Fruit fly (Drosophila melanogaster): ENCODE results near the gene mtgo.

Gene mtgo

dm6 chr2L:16523091-16523490, 21.7 kb upstream of the mtgo start (continued):
- no peak for TF ChIP-seq MESR4 (GFP tag; optimal IDR thresholded peaks at IDR 0.05)
- no peak for TF ChIP-seq H2.0 (GFP tag; IDR thresholded peaks at IDR 0.05)
- TF ChIP-seq CG8359 (GFP tag; optimal IDR thresholded peaks at IDR 0.05; ENCODE audit: borderline replicate concordance): peak; percentile 8
- TF ChIP-seq CG8089 (GFP tag; optimal IDR thresholded peaks at IDR 0.05): no peak
- TF ChIP-seq Bdp1 (GFP tag; optimal IDR thresholded peaks at IDR 0.05): no peak
- no peak for TF ChIP-seq az2 (GFP tag; optimal IDR thresholded peaks at IDR 0.05)
- TF ChIP-seq CG32532 (GFP tag; IDR thresholded peaks at IDR 0.05): no peak
- TF ChIP-seq Nf-YA (GFP tag; IDR thresholded peaks at IDR 0.05): no peak
- TF ChIP-seq CG11696 (GFP tag; IDR thresholded peaks at IDR 0.05): no peak
- TF ChIP-seq CG13123 (GFP tag; optimal IDR thresholded peaks at IDR 0.05): no peak
- no peak for TF ChIP-seq aop (GFP tag; IDR thresholded peaks at IDR 0.05)
- no peak for TF ChIP-seq dati (GFP tag; IDR thresholded peaks at IDR 0.05)
- TF ChIP-seq CG12104 (GFP tag; optimal IDR thresholded peaks at IDR 0.05): no peak
- TF ChIP-seq CG10321 (GFP tag; IDR thresholded peaks at IDR 0.05): no peak
- no peak for TF ChIP-seq chif (GFP tag; optimal IDR thresholded peaks at IDR 0.05)
- no peak for TF ChIP-seq sc (optimal IDR thresholded peaks at IDR 0.05)
- no peak for TF ChIP-seq sc (GFP tag; optimal IDR thresholded peaks at IDR 0.05)
- TF ChIP-seq Bgb (GFP tag; IDR thresholded peaks at IDR 0.05; ENCODE audit: partially characterized antibody): no peak
- no peak for TF ChIP-seq CG18262 (tag; optimal IDR thresholded peaks at IDR 0.05)
- TF ChIP-seq CG9609 (GFP tag; optimal IDR thresholded peaks at IDR 0.05): no peak
- TF ChIP-seq CG31365 (tag; optimal IDR thresholded peaks at IDR 0.05): no peak
- no peak for TF ChIP-seq CG9932 (GFP tag; IDR thresholded peaks at IDR 0.05)
- TF ChIP-seq CG9215 (GFP tag; IDR thresholded peaks at IDR 0.05): no peak
- TF ChIP-seq gsb-n (tag; optimal IDR thresholded peaks at IDR 0.05): no peak
- TF ChIP-seq Taf1 (GFP tag; IDR thresholded peaks at IDR 0.05): no peak
- TF ChIP-seq CG5245 (GFP tag; optimal IDR thresholded peaks at IDR 0.05): no peak
- TF ChIP-seq Hmr (GFP tag; optimal IDR thresholded peaks at IDR 0.05): no peak
- no peak for TF ChIP-seq CG2129 (GFP tag; IDR thresholded peaks at IDR 0.05; ENCODE audit: partially characterized antibody)
- TF ChIP-seq CG7928 (GFP tag; optimal IDR thresholded peaks at IDR 0.05): no peak
- TF ChIP-seq Dip2 (GFP tag; IDR thresholded peaks at IDR 0.05): no peak
- no peak for TF ChIP-seq Doc3 (GFP tag; IDR thresholded peaks at IDR 0.05; ENCODE audit: partially characterized antibody)
- peak; percentile 34 for TF ChIP-seq nerfin-1 (tag; optimal IDR thresholded peaks at IDR 0.05)
- TF ChIP-seq CG4730 (GFP tag; IDR thresholded peaks at IDR 0.05): no peak
- TF ChIP-seq lilli (GFP tag; optimal IDR thresholded peaks at IDR 0.05): no peak
- TF ChIP-seq Asciz (GFP tag; optimal IDR thresholded peaks at IDR 0.05): peak; percentile 70
- no peak for TF ChIP-seq CG7786 (GFP tag; optimal IDR thresholded peaks at IDR 0.05)
- peak; percentile 74 for TF ChIP-seq ATbp (GFP tag; optimal IDR thresholded peaks at IDR 0.05)
- no peak for TF ChIP-seq CG6683 (GFP tag; optimal IDR thresholded peaks at IDR 0.05)
- peak; percentile 70 for TF ChIP-seq sqz (GFP tag; optimal IDR thresholded peaks at IDR 0.05)
- TF ChIP-seq Drgx (GFP tag; IDR thresholded peaks at IDR 0.05): peak; percentile 71
- no peak for TF ChIP-seq CG17385 (GFP tag; optimal IDR thresholded peaks at IDR 0.05)
- TF ChIP-seq vfl (GFP tag; optimal IDR thresholded peaks at IDR 0.05): no peak
- no peak for TF ChIP-seq CG17802 (tag; optimal IDR thresholded peaks at IDR 0.05)
- no peak for TF ChIP-seq Mes4 (GFP tag; optimal IDR thresholded peaks at IDR 0.05)
- no peak for TF ChIP-seq CG2712 (tag; optimal IDR thresholded peaks at IDR 0.05)
- TF ChIP-seq CG34376 (GFP tag; optimal IDR thresholded peaks at IDR 0.05): no peak
- TF ChIP-seq CTCF (GFP tag; optimal IDR thresholded peaks at IDR 0.05): no peak
- TF ChIP-seq CG6654 (GFP tag; optimal IDR thresholded peaks at IDR 0.05): no peak
- no peak for TF ChIP-seq gfzf (GFP tag; optimal IDR thresholded peaks at IDR 0.05)
- no peak for TF ChIP-seq Hsf (GFP tag; optimal IDR thresholded peaks at IDR 0.05)
- TF ChIP-seq HmgZ (tag; optimal IDR thresholded peaks at IDR 0.05): no peak
- TF ChIP-seq CG5180 (GFP tag; optimal IDR thresholded peaks at IDR 0.05): no peak
- no peak for TF ChIP-seq slou (GFP tag; optimal IDR thresholded peaks at IDR 0.05)

Measured in whole organism, embryonic.